Worm (Caenorhabditis elegans): Measurements from ENCODE around the gene flp-15.

DNA sequence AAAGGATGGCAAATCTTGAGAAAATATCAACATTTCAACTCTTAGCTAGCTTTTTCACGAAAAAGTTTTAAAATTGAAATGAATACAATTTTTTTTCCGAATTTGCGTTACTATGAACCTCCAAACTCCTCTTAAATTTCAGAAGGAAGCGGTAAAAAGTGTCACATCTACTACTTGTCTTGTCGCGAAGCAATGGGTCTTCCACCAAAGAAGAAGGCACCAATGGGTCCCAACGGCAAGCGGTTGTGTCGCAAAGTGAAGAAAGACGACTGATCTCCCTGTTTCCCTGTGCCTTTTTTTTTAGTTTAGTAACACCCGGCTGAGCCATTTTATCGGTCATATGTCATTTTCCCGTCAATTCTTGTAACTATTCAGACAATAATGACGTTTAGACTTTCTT lies 46.6 kb downstream of the flp-15 start:
- TF ChIP-seq T22C8.4 (GFP tag; IDR thresholded peaks at IDR 0.05) (no peak), tab-1 (GFP tag; IDR thresholded peaks at IDR 0.05) (no peak), med-1 (GFP tag; optimal IDR thresholded peaks at IDR 0.05; ENCODE audit: insufficient read depth) (no peak), cog-1 (tag; optimal IDR thresholded peaks at IDR 0.05) (no peak), flt-1 (GFP tag; IDR thresholded peaks at IDR 0.05) (no peak)

Measured in whole organism, midembryonic.